Fruit fly (Drosophila melanogaster) whole organism, adult: ENCODE results near the gene CG9356.

Experiments used
- CG14711 ChIP-seq: fragments of 200-800 bp; sonication (Bioruptor generic); optimal IDR thresholded peaks from 2 replicates; lab custom pipeline; 2018; ENCODE audit warnings: missing biosample characterization, mild to moderate bottlenecking, missing genetic modification characterization, moderate library complexity
- Clk ChIP-seq: fragments of 200-800 bp; sonication (Bioruptor generic); optimal IDR thresholded peaks from 2 replicates; lab custom pipeline; 2017; ENCODE audit warnings: missing biosample characterization, missing genetic modification characterization
- Crg-1 ChIP-seq: fragments of 200-800 bp; sonication (Bioruptor generic); optimal IDR thresholded peaks from 2 replicates; lab custom pipeline; 2016; ENCODE audit warnings: missing biosample characterization, missing genetic modification characterization
- Mnt ChIP-seq: fragments of 200-800 bp; sonication (Bioruptor generic); optimal IDR thresholded peaks from 2 replicates; lab custom pipeline; 2016; ENCODE audit warnings: missing biosample characterization, mild to moderate bottlenecking, missing genetic modification characterization
- cnc ChIP-seq, 2 experiments: fragments of >200 bp; optimal IDR thresholded peaks; 2 replicates each; lab custom pipeline; 2017
- pad ChIP-seq: fragments of 200-800 bp; sonication (Bioruptor generic); optimal IDR thresholded peaks from 3 replicates; lab custom pipeline; 2017; ENCODE audit warnings: missing biosample characterization, missing genetic modification characterization, mild to moderate bottlenecking, moderate library complexity, missing genetic modification reagents

- no peak for TF ChIP-seq Mnt (GFP tag; lab: Kevin White, UChicago)
- TF ChIP-seq pad = no peak
- no peak for TF ChIP-seq Clk (GFP tag; lab: Kevin White, UChicago)
- TF ChIP-seq CG14711 = no peak
- TF ChIP-seq cnc (optimal IDR thresholded peaks at IDR 0.05; lab: Kevin White, UChicago) = no peak
- no peak for TF ChIP-seq Crg-1 (GFP tag; lab: Kevin White, UChicago)
Measured at dm6 chr3R:9410182-9410581, 6.1 kb upstream of the CG9356 start, which contains the start of gene betaTub85D.
